ENCODE assay signal across 5 fruit fly cellular contexts in genomic region chrX:13232406-13233195, dm6.
TF ChIP-seq lines count a peak whose summit lies in the region.

No protein-coding gene starts in this region.

- no peak for TF ChIP-seq CTCF in whole organism, embryonic (GFP tag; optimal IDR thresholded peaks at IDR 0.05; lab: Kevin White, UChicago)

TF ChIP-seq in whole organism, adult, 20 proteins besides CTCF, POLR2A, EP300 and RAD21:
- TF ChIP-seq CG7045 (GFP tag; optimal IDR thresholded peaks at IDR 0.05; lab: Kevin White, UChicago): no peak
- TF ChIP-seq ovo (GFP tag; optimal IDR thresholded peaks at IDR 0.05; lab: Kevin White, UChicago): no peak
- no peak for TF ChIP-seq Hr96 (GFP tag; optimal IDR thresholded peaks at IDR 0.05; lab: Kevin White, UChicago)
- TF ChIP-seq tj (GFP tag; optimal IDR thresholded peaks at IDR 0.05; lab: Kevin White, UChicago): peak; percentile 29
- TF ChIP-seq cnc (optimal IDR thresholded peaks at IDR 0.05; lab: Kevin White, UChicago): no peak
- TF ChIP-seq bab1 (GFP tag; optimal IDR thresholded peaks at IDR 0.05; lab: Kevin White, UChicago): no peak
- TF ChIP-seq CG7101 (tag; optimal IDR thresholded peaks at IDR 0.05; lab: Kevin White, UChicago): no peak
- TF ChIP-seq CG33017 (tag; optimal IDR thresholded peaks at IDR 0.05; lab: Kevin White, UChicago): no peak
TF ChIP-seq in whole organism, adult: peak in this region for 1.

TF ChIP-seq in whole organism, embryonic, 481 proteins besides CTCF, POLR2A, EP300 and RAD21 (continues in another document):
- TF ChIP-seq D19B (GFP tag; optimal IDR thresholded peaks at IDR 0.05; lab: Kevin White, UChicago) (peak; percentile 15), CG17385 (GFP tag; optimal IDR thresholded peaks at IDR 0.05; lab: Kevin White, UChicago) (peak; percentile 60), CG16813 (GFP tag; IDR thresholded peaks at IDR 0.05; lab: Robert Waterston, UW; ENCODE audit: partially characterized antibody) (no peak), onecut (GFP tag; IDR thresholded peaks at IDR 0.05; lab: Robert Waterston, UW) (peak; percentile 77), CG17612 (GFP tag; IDR thresholded peaks at IDR 0.05; lab: Robert Waterston, UW) (peak; percentile 56), cg (GFP tag; optimal IDR thresholded peaks at IDR 0.05; lab: Kevin White, UChicago) (peak; percentile 18), CG9437 (GFP tag; optimal IDR thresholded peaks at IDR 0.05; lab: Kevin White, UChicago) (peak; percentile 46), lilli (GFP tag; optimal IDR thresholded peaks at IDR 0.05; lab: Kevin White, UChicago) (peak; percentile 63), Oaz (GFP tag; IDR thresholded peaks at IDR 0.05; lab: Robert Waterston, UW) (peak; percentile 63), pros (GFP tag; optimal IDR thresholded peaks at IDR 0.05; lab: Kevin White, UChicago) (no peak), CG12219 (GFP tag; optimal IDR thresholded peaks at IDR 0.05; lab: Kevin White, UChicago) (peak; percentile 65), CG6765 (GFP tag; optimal IDR thresholded peaks at IDR 0.05; lab: Kevin White, UChicago) (no peak), CG17359 (tag; optimal IDR thresholded peaks at IDR 0.05; lab: Kevin White, UChicago) (peak; percentile 76), CG17912 (GFP tag; optimal IDR thresholded peaks at IDR 0.05; lab: Kevin White, UChicago) (peak; percentile 16), CG2120 (GFP tag; optimal IDR thresholded peaks at IDR 0.05; lab: Kevin White, UChicago) (peak; percentile 56), Atf-2 (GFP tag; optimal IDR thresholded peaks at IDR 0.05; lab: Kevin White, UChicago) (peak; percentile 66), crp (GFP tag; optimal IDR thresholded peaks at IDR 0.05; lab: Kevin White, UChicago) (peak in 1 of 2 experiments; percentile 24), nmo (GFP tag; optimal IDR thresholded peaks at IDR 0.05; lab: Kevin White, UChicago) (peak; percentile 49), Stat92E (GFP tag; optimal IDR thresholded peaks at IDR 0.05; lab: Kevin White, UChicago) (no peak), sug (tag; optimal IDR thresholded peaks at IDR 0.05; lab: Kevin White, UChicago) (peak; percentile 0), Max (GFP tag; optimal IDR thresholded peaks at IDR 0.05; lab: Kevin White, UChicago) (peak; percentile 37)

TF ChIP-seq in whole organism, prepupa, 60 proteins besides CTCF, POLR2A, EP300 and RAD21 (continues in another document):
- peak; percentile 22 for TF ChIP-seq net (GFP tag; optimal IDR thresholded peaks at IDR 0.05; lab: Kevin White, UChicago)
- TF ChIP-seq CG11762 (GFP tag; optimal IDR thresholded peaks at IDR 0.05; lab: Kevin White, UChicago; ENCODE audit: insufficient read depth): no peak
- no peak for TF ChIP-seq fd59A (GFP tag; optimal IDR thresholded peaks at IDR 0.05; lab: Kevin White, UChicago)
- TF ChIP-seq dac (GFP tag; optimal IDR thresholded peaks at IDR 0.05; lab: Kevin White, UChicago): peak; percentile 61
- TF ChIP-seq lz (GFP tag; optimal IDR thresholded peaks at IDR 0.05; lab: Kevin White, UChicago): peak; percentile 7
- TF ChIP-seq fd85E (GFP tag; optimal IDR thresholded peaks at IDR 0.05; lab: Kevin White, UChicago): no peak
- TF ChIP-seq salr (GFP tag; optimal IDR thresholded peaks at IDR 0.05; lab: Kevin White, UChicago): no peak
- peak; percentile 64 for TF ChIP-seq eg (GFP tag; IDR thresholded peaks at IDR 0.05; lab: Robert Waterston, UW)
- peak; percentile 33 for TF ChIP-seq acj6 (GFP tag; optimal IDR thresholded peaks at IDR 0.05; lab: Kevin White, UChicago)
- peak; percentile 55 for TF ChIP-seq svp (GFP tag; lab: Kevin White, UChicago)
- peak; percentile 21 for TF ChIP-seq CG6276 (GFP tag; optimal IDR thresholded peaks at IDR 0.05; lab: Kevin White, UChicago)
- peak; percentile 12 for TF ChIP-seq OdsH (GFP tag; optimal IDR thresholded peaks at IDR 0.05; lab: Kevin White, UChicago)
- peak; percentile 2 for TF ChIP-seq fkh (GFP tag; optimal IDR thresholded peaks at IDR 0.05; lab: Kevin White, UChicago)
- peak; percentile 3 for TF ChIP-seq CG6792 (GFP tag; optimal IDR thresholded peaks at IDR 0.05; lab: Kevin White, UChicago)
- peak; percentile 65 for TF ChIP-seq CG11294 (GFP tag; IDR thresholded peaks at IDR 0.05; lab: Robert Waterston, UW)
- TF ChIP-seq CG8632 (GFP tag; optimal IDR thresholded peaks at IDR 0.05; lab: Kevin White, UChicago): no peak
- TF ChIP-seq CG3032 (tag; optimal IDR thresholded peaks at IDR 0.05; lab: Kevin White, UChicago): no peak
- TF ChIP-seq CG4318 (GFP tag; optimal IDR thresholded peaks at IDR 0.05; lab: Kevin White, UChicago): peak; percentile 53
- TF ChIP-seq dsx (GFP tag; optimal IDR thresholded peaks at IDR 0.05; lab: Kevin White, UChicago; ENCODE audit: poor library complexity, severe bottlenecking): no peak
- peak; percentile 3 for TF ChIP-seq Eip75B (GFP tag; optimal IDR thresholded peaks at IDR 0.05; lab: Kevin White, UChicago)
- TF ChIP-seq Ets96B (tag; optimal IDR thresholded peaks at IDR 0.05; lab: Kevin White, UChicago): no peak
- peak; percentile 68 for TF ChIP-seq Hr4 (GFP tag; optimal IDR thresholded peaks at IDR 0.05; lab: Kevin White, UChicago)

TF ChIP-seq in whole organism, pupa, 21 proteins besides CTCF, POLR2A, EP300 and RAD21:
- TF ChIP-seq Pif1B (GFP tag; optimal IDR thresholded peaks at IDR 0.05; lab: Kevin White, UChicago) (no peak), CG12605 (GFP tag; IDR thresholded peaks at IDR 0.05; lab: Robert Waterston, UW) (no peak), EcR (GFP tag; optimal IDR thresholded peaks at IDR 0.05; lab: Kevin White, UChicago) (no peak), fd96Ca (GFP tag; IDR thresholded peaks at IDR 0.05; lab: Robert Waterston, UW) (peak; percentile 78), rn (GFP tag; IDR thresholded peaks at IDR 0.05; lab: Robert Waterston, UW) (peak; percentile 71; the same call in 1 of the 2 replicates), CG8159 (tag; optimal IDR thresholded peaks at IDR 0.05; lab: Kevin White, UChicago) (no peak), CG17806 (tag; optimal IDR thresholded peaks at IDR 0.05; lab: Kevin White, UChicago) (no peak), D1 (tag; optimal IDR thresholded peaks at IDR 0.05; lab: Kevin White, UChicago) (no peak), CG14655 (GFP tag; optimal IDR thresholded peaks at IDR 0.05; lab: Kevin White, UChicago) (peak; percentile 44), Pif1A (GFP tag; optimal IDR thresholded peaks at IDR 0.05; lab: Kevin White, UChicago) (peak; percentile 25), CG15710 (tag; optimal IDR thresholded peaks at IDR 0.05; lab: Kevin White, UChicago) (peak; percentile 5), CG32121 (GFP tag; IDR thresholded peaks at IDR 0.05; lab: Robert Waterston, UW) (peak; percentile 70), CG13204 (GFP tag; optimal IDR thresholded peaks at IDR 0.05; lab: Kevin White, UChicago) (no peak), CG4496 (GFP tag; IDR thresholded peaks at IDR 0.05; lab: Robert Waterston, UW) (peak; percentile 73), gl (tag; optimal IDR thresholded peaks at IDR 0.05; lab: Kevin White, UChicago) (no peak), Snoo (tag; optimal IDR thresholded peaks at IDR 0.05; lab: Kevin White, UChicago) (no peak), Ets98B (GFP tag; IDR thresholded peaks at IDR 0.05; lab: Robert Waterston, UW) (peak; percentile 68), CG9948 (tag; optimal IDR thresholded peaks at IDR 0.05; lab: Kevin White, UChicago) (no peak), CG8301 (tag; optimal IDR thresholded peaks at IDR 0.05; lab: Kevin White, UChicago) (peak; percentile 30), CG34367 (tag; optimal IDR thresholded peaks at IDR 0.05; lab: Kevin White, UChicago) (no peak)

TF ChIP-seq in whole organism, wandering third instar larva, 38 proteins besides CTCF, POLR2A, EP300 and RAD21:
- TF ChIP-seq Hr78 (GFP tag; optimal IDR thresholded peaks at IDR 0.05; lab: Kevin White, UChicago): no peak
- TF ChIP-seq sv (GFP tag; optimal IDR thresholded peaks at IDR 0.05; lab: Kevin White, UChicago): peak; percentile 78
- peak in 1 of 2 experiments; percentile 23 for TF ChIP-seq foxo (GFP tag; optimal IDR thresholded peaks at IDR 0.05; lab: Kevin White, UChicago)
